Worm (Caenorhabditis elegans): ENCODE results near the gene K02C4.5.

ce11 chrII:8112063-8112462, 33.8 kb downstream of the K02C4.5 start, which contains the start of gene lron-4:
- TF ChIP-seq ama-1 (optimal IDR thresholded peaks at IDR 0.05) = no peak
- TF ChIP-seq F13C5.2 (tag; optimal IDR thresholded peaks at IDR 0.05) = no peak
- no peak for TF ChIP-seq scrt-1 (GFP tag; IDR thresholded peaks at IDR 0.05)
- TF ChIP-seq flt-1 (GFP tag; IDR thresholded peaks at IDR 0.05) = no peak
- TF ChIP-seq tbx-37 (GFP tag; conservative IDR thresholded peaks at IDR 0.05) = no peak
- TF ChIP-seq tbx-11 (GFP tag; IDR thresholded peaks at IDR 0.05) = no peak
- TF ChIP-seq B0310.2 (tag; optimal IDR thresholded peaks at IDR 0.05) = no peak
- no peak for TF ChIP-seq aly-1 (tag; optimal IDR thresholded peaks at IDR 0.05)
